Worm (Caenorhabditis elegans) whole organism, L1 larva: ENCODE measurements around the gene K08B5.1.

Source experiments
- F16B12.6 ChIP-seq: fragments of 150-350 bp; optimal IDR thresholded peaks from 2 replicates; lab custom pipeline; 2014; ENCODE audit warnings: missing biosample characterization, missing genetic modification characterization
- alr-1 ChIP-seq: fragments of 200-800 bp; sonication (Bioruptor generic); optimal IDR thresholded peaks from 2 replicates; lab custom pipeline; 2018; ENCODE audit warnings: borderline replicate concordance, mild to moderate bottlenecking, missing genetic modification characterization, missing compliant biosample characterization
- blmp-1 ChIP-seq: fragments of 150-350 bp; optimal IDR thresholded peaks from 2 replicates; lab custom pipeline; 2014; ENCODE audit warnings: missing biosample characterization, missing genetic modification characterization
- ceh-63 ChIP-seq: fragments of 200-800 bp; sonication (Bioruptor generic); optimal IDR thresholded peaks from 2 replicates; lab custom pipeline; 2018; ENCODE audit warnings: mild to moderate bottlenecking, missing genetic modification characterization, missing compliant biosample characterization
- ceh-82 ChIP-seq, 3 experiments: fragments of 150-350 bp in 1 of 3; sonication (generic microtip) in 2 of 3; optimal IDR thresholded peaks; 2 replicates each; lab custom pipeline; 2014 to 2017; ENCODE audit warnings: missing biosample characterization in 3 of 3, missing genetic modification characterization in 3 of 3
- ceh-90 ChIP-seq: sonication (generic microtip); optimal IDR thresholded peaks from 2 replicates; lab custom pipeline; 2016; ENCODE audit warnings: missing genetic modification characterization, missing compliant biosample characterization
- ces-1 ChIP-seq: fragments of 150-350 bp; optimal IDR thresholded peaks from 2 replicates; lab custom pipeline; 2014; ENCODE audit warnings: missing biosample characterization, missing genetic modification reagents, missing genetic modification characterization
- dpl-1 ChIP-seq, 3 experiments: fragments of 150-350 bp in 2 of 3; sonication (generic microtip) in 1 of 3; optimal IDR thresholded peaks; 2 replicates each; lab custom pipeline; 2014 to 2017; ENCODE audit warnings: missing biosample characterization in 3 of 3, missing genetic modification characterization in 3 of 3, missing genetic modification reagents in 3 of 3
- efl-3 ChIP-seq: fragments of 200-800 bp; sonication (Bioruptor generic); optimal IDR thresholded peaks from 2 replicates; lab custom pipeline; 2018; ENCODE audit warnings: mild to moderate bottlenecking, missing genetic modification characterization, missing compliant biosample characterization
- elt-3 ChIP-seq, 6 experiments: fragments of 150-350 bp in 1 of 6; sonication (generic microtip); optimal IDR thresholded peaks; 2 replicates each; lab custom pipeline; 2017 to 2018; ENCODE audit warnings: missing biosample characterization in 6 of 6, missing genetic modification characterization in 6 of 6, inconsistent platforms in 1 of 6
- ets-5 ChIP-seq: fragments of 200-800 bp; sonication (Bioruptor generic); IDR thresholded peaks from 2 replicates; pipeline ENCODE4 v1.3.6; 2022; ENCODE audit warnings: missing genetic modification characterization, missing compliant biosample characterization
- fkh-10 ChIP-seq: sonication (generic microtip); optimal IDR thresholded peaks from 2 replicates; lab custom pipeline; 2017; ENCODE audit warnings: missing biosample characterization, missing genetic modification reagents, missing genetic modification characterization
- fkh-4 ChIP-seq: sonication (generic microtip); optimal IDR thresholded peaks from 2 replicates; lab custom pipeline; 2016; ENCODE audit warnings: missing compliant biosample characterization, missing genetic modification characterization, borderline replicate concordance
- fkh-8 ChIP-seq: sonication (generic microtip); optimal IDR thresholded peaks from 2 replicates; lab custom pipeline; 2016; ENCODE audit warnings: mild to moderate bottlenecking, missing genetic modification characterization, missing compliant biosample characterization
- grh-1 ChIP-seq: fragments of 200-800 bp; sonication (Bioruptor generic); IDR thresholded peaks from 2 replicates; pipeline ENCODE4 v1.3.6; 2022; ENCODE audit warnings: missing genetic modification reagents, missing genetic modification characterization, missing compliant biosample characterization
- hpl-2 ChIP-seq: fragments of 150-350 bp; optimal IDR thresholded peaks from 2 replicates; lab custom pipeline; 2014; ENCODE audit warnings: missing biosample characterization, missing genetic modification reagents, missing genetic modification characterization
- irx-1 ChIP-seq: sonication (generic microtip); optimal IDR thresholded peaks from 2 replicates; lab custom pipeline; 2016; ENCODE audit warnings: missing genetic modification characterization, missing compliant biosample characterization
- isw-1 ChIP-seq: fragments of 200-800 bp; sonication (Bioruptor generic); IDR thresholded peaks from 2 replicates; pipeline ENCODE4 v1.3.6; 2022; ENCODE audit warnings: missing genetic modification characterization, missing compliant biosample characterization
- lin-14 ChIP-seq: fragments of 200-800 bp; sonication (Bioruptor generic); optimal IDR thresholded peaks from 2 replicates; lab custom pipeline; 2018; ENCODE audit warnings: mild to moderate bottlenecking, missing genetic modification characterization, moderate library complexity, missing compliant biosample characterization
- lin-15B ChIP-seq: fragments of 150-350 bp; sonication (generic microtip); optimal IDR thresholded peaks from 3 replicates; lab custom pipeline; 2014; ENCODE audit warnings: missing biosample characterization, missing genetic modification characterization
- mef-2 ChIP-seq: fragments of 150-350 bp; optimal IDR thresholded peaks from 2 replicates; lab custom pipeline; 2014; ENCODE audit warnings: missing biosample characterization, missing genetic modification characterization
- nhr-12 ChIP-seq: sonication (generic microtip); optimal IDR thresholded peaks from 2 replicates; lab custom pipeline; 2017; ENCODE audit warnings: missing biosample characterization, missing genetic modification characterization
- nhr-19 ChIP-seq: fragments of 200-800 bp; sonication (Bioruptor generic); conservative IDR thresholded peaks from 2 replicates; pipeline ENCODE4 v1.3.6; 2022; ENCODE audit warnings: missing genetic modification characterization, missing compliant biosample characterization
- nhr-20 ChIP-seq: sonication (generic microtip); optimal IDR thresholded peaks from 2 replicates; lab custom pipeline; 2016; ENCODE audit warnings: mild to moderate bottlenecking, missing genetic modification characterization, missing compliant biosample characterization
- nhr-28 ChIP-seq: fragments of 150-350 bp; optimal IDR thresholded peaks from 2 replicates; lab custom pipeline; 2014; ENCODE audit warnings: missing biosample characterization, missing genetic modification characterization
- pag-3 ChIP-seq: sonication (generic microtip); optimal IDR thresholded peaks from 2 replicates; lab custom pipeline; 2017; ENCODE audit warnings: missing genetic modification characterization, mild to moderate bottlenecking, missing compliant biosample characterization, antibody characterized with exemption, borderline replicate concordance; ENCODE audit not compliant: insufficient read depth
- rnt-1 ChIP-seq: sonication (generic microtip); optimal IDR thresholded peaks from 2 replicates; lab custom pipeline; 2016; ENCODE audit warnings: mild to moderate bottlenecking, missing genetic modification characterization, moderate library complexity, missing compliant biosample characterization
- snpc-4 ChIP-seq: fragments of 150-350 bp; optimal IDR thresholded peaks from 2 replicates; lab custom pipeline; 2014; ENCODE audit warnings: missing biosample characterization, missing genetic modification characterization
- snu-23 ChIP-seq: sonication (generic microtip); optimal IDR thresholded peaks from 2 replicates; lab custom pipeline; 2016; ENCODE audit warnings: missing genetic modification characterization, missing compliant biosample characterization
- unc-130 ChIP-seq: fragments of 150-350 bp; optimal IDR thresholded peaks from 2 replicates; lab custom pipeline; 2017; ENCODE audit warnings: missing biosample characterization, missing genetic modification characterization, inconsistent platforms
- unc-62 ChIP-seq: fragments of 150-350 bp; optimal IDR thresholded peaks from 2 replicates; lab custom pipeline; 2014; ENCODE audit warnings: missing biosample characterization, missing genetic modification reagents, missing genetic modification characterization
- unc-86 ChIP-seq: sonication (generic microtip); optimal IDR thresholded peaks from 2 replicates; lab custom pipeline; 2016; ENCODE audit warnings: missing genetic modification characterization, missing compliant biosample characterization
- xbp-1 ChIP-seq: sonication (generic microtip); optimal IDR thresholded peaks from 2 replicates; lab custom pipeline; 2016; ENCODE audit warnings: missing genetic modification characterization, missing compliant biosample characterization

The K08B5.1 gene

DNA sequence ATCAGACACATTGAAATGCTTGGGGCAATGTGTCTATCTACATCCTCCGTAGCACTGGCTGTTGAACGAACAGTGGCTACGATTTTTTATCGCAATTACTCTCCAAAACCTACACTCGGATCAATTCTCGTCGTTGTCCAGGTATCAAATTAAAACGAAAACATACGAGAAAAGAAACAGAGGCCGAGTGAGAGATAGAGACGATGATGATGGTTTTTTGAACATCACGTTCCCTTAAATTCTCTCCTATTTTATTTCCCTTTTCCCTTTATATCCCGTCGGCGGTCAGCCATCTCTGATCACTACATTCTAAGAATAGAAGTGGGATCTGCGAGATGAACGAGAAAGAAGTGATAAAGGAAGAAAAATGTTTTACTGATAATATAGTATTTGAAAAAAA is 1.2 kb downstream of the K08B5.1 start:
- TF ChIP-seq F16B12.6 (no peak), blmp-1 (tag; lab: Kevin White, UChicago) (peak; percentile 90), isw-1 (GFP tag; lab: Robert Waterston, UW) (no peak), irx-1 (no peak), unc-130 (tag; lab: Kevin White, UChicago) (no peak), fkh-10 (GFP tag; lab: Kevin White, UChicago) (no peak), grh-1 (GFP tag; lab: Robert Waterston, UW) (no peak), ceh-90 (tag; lab: Kevin White, UChicago) (no peak), ces-1 (GFP tag; lab: Kevin White, UChicago) (no peak), dpl-1 (GFP tag; optimal IDR thresholded peaks at IDR 0.05; lab: Kevin White, UChicago) (no peak), elt-3 (tag; optimal IDR thresholded peaks at IDR 0.05; lab: Kevin White, UChicago) (peak in 2 of 6 experiments; percentile 19 to 71), pag-3 (tag; lab: Kevin White, UChicago) (no peak), ceh-63 (GFP tag; lab: Kevin White, UChicago) (no peak), nhr-19 (GFP tag; lab: Robert Waterston, UW) (no peak), nhr-28 (tag; lab: Kevin White, UChicago) (no peak), rnt-1 (no peak), lin-14 (GFP tag; lab: Kevin White, UChicago) (peak; percentile 54), alr-1 (tag; lab: Kevin White, UChicago) (no peak), ceh-82 (tag; optimal IDR thresholded peaks at IDR 0.05; lab: Kevin White, UChicago) (no peak), efl-3 (GFP tag; lab: Kevin White, UChicago) (no peak), unc-86 (no peak), ets-5 (GFP tag; lab: Robert Waterston, UW) (no peak)
- TF ChIP-seq, all 84 proteins: peak for 3

ce11 chrX:16560895-16561294 is 2.7 kb downstream of the K08B5.1 start:
- TF ChIP-seq blmp-1 (tag; lab: Kevin White, UChicago) (peak; percentile 56), lin-14 (GFP tag; lab: Kevin White, UChicago) (no peak)

DNA sequence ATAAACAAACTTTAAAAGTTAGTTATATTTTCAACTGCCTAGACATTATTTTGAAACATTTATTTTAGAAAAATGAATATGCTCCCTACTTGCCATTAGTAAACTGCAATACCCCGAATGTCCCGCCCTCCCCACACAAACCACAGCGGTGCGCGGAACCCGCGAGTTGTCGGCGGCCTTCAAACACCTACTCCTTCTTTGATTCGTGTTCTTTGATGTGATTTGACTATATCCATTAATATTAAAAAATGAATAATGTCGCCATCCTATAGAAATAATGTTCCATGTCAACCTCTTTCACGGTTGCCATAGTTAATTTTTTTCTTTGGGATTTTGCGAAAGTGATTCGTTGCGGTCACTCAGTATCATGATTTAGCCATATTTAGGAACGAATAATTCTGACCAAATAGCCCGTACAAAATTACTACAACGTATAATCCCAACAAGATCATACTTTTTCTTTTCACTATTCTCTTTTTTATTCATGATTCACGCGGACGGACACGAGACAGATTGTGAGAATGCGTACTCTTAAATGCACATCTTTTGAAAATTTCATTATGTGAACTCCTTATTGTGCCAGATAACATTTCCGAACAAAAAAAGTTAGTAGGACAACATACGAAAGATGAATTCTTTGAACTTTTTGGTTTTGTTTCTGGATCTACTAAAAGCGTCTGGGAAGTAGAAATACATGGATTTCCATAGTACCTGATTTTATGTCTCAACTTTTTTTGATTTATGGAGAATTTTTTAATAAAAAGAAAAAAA is 6.5 kb downstream of the K08B5.1 start:
- TF ChIP-seq snu-23 (GFP tag; lab: Kevin White, UChicago) (no peak), elt-3 (tag; optimal IDR thresholded peaks at IDR 0.05; lab: Kevin White, UChicago) (no peak), fkh-4 (no peak), pag-3 (tag; lab: Kevin White, UChicago) (no peak), blmp-1 (tag; lab: Kevin White, UChicago) (no peak), fkh-8 (no peak), nhr-19 (GFP tag; lab: Robert Waterston, UW) (0 out of 2 replicates have a peak, but pooled peaks have one; percentile 5), xbp-1 (tag; lab: Kevin White, UChicago) (no peak), ceh-82 (tag; optimal IDR thresholded peaks at IDR 0.05; lab: Kevin White, UChicago) (no peak), nhr-12 (no peak), unc-62 (no peak), grh-1 (GFP tag; lab: Robert Waterston, UW) (no peak), fkh-10 (GFP tag; lab: Kevin White, UChicago) (peak; percentile 75), snpc-4 (tag; lab: Kevin White, UChicago) (peak; percentile 93), mef-2 (tag; lab: Kevin White, UChicago) (no peak), hpl-2 (no peak), lin-15B (tag; lab: Kevin White, UChicago) (no peak), nhr-20 (tag; lab: Kevin White, UChicago) (no peak), nhr-28 (tag; lab: Kevin White, UChicago) (no peak), dpl-1 (GFP tag; optimal IDR thresholded peaks at IDR 0.05; lab: Kevin White, UChicago) (no peak)

DNA sequence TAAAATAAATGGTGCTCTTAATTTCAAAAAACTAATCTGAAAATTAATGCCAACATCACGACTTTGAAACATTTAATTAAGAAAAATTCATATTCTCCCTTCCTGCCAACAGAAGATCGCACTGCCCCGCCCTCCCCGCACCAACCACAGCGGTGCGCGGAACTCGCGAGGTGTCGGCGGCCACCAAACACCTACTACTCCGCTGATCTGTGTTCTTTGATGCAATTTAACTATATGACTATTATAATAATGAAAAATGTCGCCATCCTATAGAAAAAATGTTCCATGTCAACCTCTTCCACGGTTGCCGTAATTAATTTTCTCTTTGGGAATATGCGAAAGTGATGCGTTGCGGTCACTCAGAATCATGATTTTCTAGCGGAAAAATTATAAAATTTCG is 7.5 kb downstream of the K08B5.1 start:
- TF ChIP-seq snpc-4 (tag; lab: Kevin White, UChicago) = peak; percentile 75
- TF ChIP-seq isw-1 (GFP tag; lab: Robert Waterston, UW) = no peak
- TF ChIP-seq, all 84 proteins: peak for 1
